Worm (Caenorhabditis elegans): Measurements from ENCODE around the gene lgc-42.

DNA sequence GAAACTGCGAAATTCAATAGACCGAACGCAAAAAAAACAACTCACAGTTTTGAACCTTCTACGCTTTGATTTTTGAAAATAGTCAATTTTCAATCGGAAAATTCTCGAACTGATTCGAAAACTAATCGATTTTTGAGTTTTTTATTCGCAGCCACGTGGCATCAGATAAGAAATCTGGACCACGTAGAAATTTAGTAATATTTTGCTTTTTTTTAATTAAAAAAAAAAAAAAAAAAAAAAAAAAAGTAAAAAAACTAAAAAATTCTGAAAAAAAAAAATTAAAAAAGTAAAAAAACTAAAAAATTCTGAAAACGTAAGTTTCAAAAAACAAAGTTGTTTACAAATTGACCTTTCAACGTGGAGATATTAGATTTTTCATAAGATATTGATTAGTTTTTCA lies 21.0 kb upstream of the lgc-42 start, which contains the start of gene R155.3:
- no peak for TF ChIP-seq pha-2 (tag; optimal IDR thresholded peaks at IDR 0.05)
- TF ChIP-seq ets-4 (tag; optimal IDR thresholded peaks at IDR 0.05): no peak
- TF ChIP-seq ama-1 (optimal IDR thresholded peaks at IDR 0.05): no peak
- TF ChIP-seq pag-3 (tag; optimal IDR thresholded peaks at IDR 0.05; ENCODE audit: borderline replicate concordance): no peak
- TF ChIP-seq elt-4 (tag; optimal IDR thresholded peaks at IDR 0.05): no peak
- TF ChIP-seq fkh-6 (tag; optimal IDR thresholded peaks at IDR 0.05): no peak
- no peak for TF ChIP-seq ahr-1 (tag; optimal IDR thresholded peaks at IDR 0.05)
- TF ChIP-seq eyg-1 (tag; optimal IDR thresholded peaks at IDR 0.05): no peak
- TF ChIP-seq hlh-13 (GFP tag; optimal IDR thresholded peaks at IDR 0.05): no peak

Data from whole organism, late embryonic.